Fruit fly (Drosophila melanogaster) whole organism, embryonic: ENCODE data around the gene Rpn11.

Source experiments
- Adf1 ChIP-seq: fragments of 200-800 bp; sonication (Bioruptor generic); IDR thresholded peaks from 2 replicates; pipeline ENCODE4 v1.3.6; 2022; ENCODE audit warnings: missing biosample characterization, missing genetic modification characterization
- Atf-2 ChIP-seq: fragments of 200-800 bp; sonication (Bioruptor generic); optimal IDR thresholded peaks from 2 replicates; lab custom pipeline; 2016; ENCODE audit warnings: missing biosample characterization, missing genetic modification characterization
- Atf3 ChIP-seq: fragments of 200-800 bp; sonication (Bioruptor generic); optimal IDR thresholded peaks from 3 replicates; lab custom pipeline; 2016; ENCODE audit warnings: missing biosample characterization, missing genetic modification characterization
- Bgb ChIP-seq: fragments of 200-800 bp; sonication (Bioruptor generic); IDR thresholded peaks from 2 replicates; pipeline ENCODE4 v1.3.6; 2022; ENCODE audit warnings: missing biosample characterization, missing genetic modification characterization; ENCODE audit not compliant: partially characterized antibody
- BtbVII ChIP-seq: fragments of 200-800 bp; sonication (Bioruptor generic); optimal IDR thresholded peaks from 3 replicates; lab custom pipeline; 2017; ENCODE audit warnings: missing biosample characterization, mild to moderate bottlenecking, missing genetic modification characterization
- C15 ChIP-seq: fragments of 200-800 bp; sonication (Bioruptor generic); IDR thresholded peaks from 3 replicates; pipeline ENCODE4 v1.3.6; 2022; ENCODE audit warnings: missing biosample characterization, missing genetic modification characterization
- CG12219 ChIP-seq: fragments of 200-800 bp; sonication (Bioruptor generic); optimal IDR thresholded peaks from 3 replicates; lab custom pipeline; 2018; ENCODE audit warnings: missing biosample characterization, mild to moderate bottlenecking, missing genetic modification characterization
- CG12236 ChIP-seq: fragments of 200-800 bp; sonication (Bioruptor generic); optimal IDR thresholded peaks from 2 replicates; lab custom pipeline; 2016; ENCODE audit warnings: missing biosample characterization, missing genetic modification characterization
- CG12299 ChIP-seq: fragments of 200-800 bp; sonication (Bioruptor generic); optimal IDR thresholded peaks from 2 replicates; lab custom pipeline; 2018; ENCODE audit warnings: missing biosample characterization, mild to moderate bottlenecking, missing genetic modification characterization
- CG12659 ChIP-seq: fragments of 200-800 bp; sonication (Bioruptor generic); optimal IDR thresholded peaks from 3 replicates; lab custom pipeline; 2017; ENCODE audit warnings: mild to moderate bottlenecking, missing biosample characterization, missing genetic modification reagents, missing genetic modification characterization
- CG13287 ChIP-seq: fragments of 200-800 bp; sonication (Bioruptor generic); IDR thresholded peaks from 2 replicates; pipeline ENCODE4 v1.3.6; 2022; ENCODE audit warnings: missing biosample characterization, missing genetic modification characterization; ENCODE audit not compliant: partially characterized antibody
- CG13894 ChIP-seq: fragments of 200-800 bp; sonication (Bioruptor generic); optimal IDR thresholded peaks from 3 replicates; lab custom pipeline; 2018; ENCODE audit warnings: missing biosample characterization, mild to moderate bottlenecking, missing genetic modification characterization, moderate library complexity
- CG15696 ChIP-seq: fragments of 200-800 bp; sonication (Bioruptor generic); optimal IDR thresholded peaks from 2 replicates; lab custom pipeline; 2019; ENCODE audit warnings: missing biosample characterization, mild to moderate bottlenecking, missing genetic modification characterization, moderate library complexity
- CG18599 ChIP-seq: fragments of 200-800 bp; sonication (Bioruptor generic); optimal IDR thresholded peaks from 3 replicates; lab custom pipeline; 2017; ENCODE audit warnings: missing biosample characterization, missing genetic modification characterization, mild to moderate bottlenecking, moderate library complexity, missing genetic modification reagents
- CG31441 ChIP-seq: fragments of 200-800 bp; sonication (Bioruptor generic); IDR thresholded peaks from 2 replicates; pipeline ENCODE4 v1.3.6; 2022; ENCODE audit warnings: missing biosample characterization, missing genetic modification characterization
- CG42726 ChIP-seq: fragments of 200-800 bp; sonication (Bioruptor generic); IDR thresholded peaks from 2 replicates; pipeline ENCODE4 v1.3.6; 2022; ENCODE audit warnings: missing biosample characterization, missing genetic modification characterization; ENCODE audit not compliant: partially characterized antibody
- CG6791 ChIP-seq: fragments of 200-800 bp; sonication (Bioruptor generic); IDR thresholded peaks from 3 replicates; pipeline ENCODE4 v1.3.6; 2022; ENCODE audit warnings: missing biosample characterization, missing genetic modification characterization; ENCODE audit not compliant: partially characterized antibody
- Dbx ChIP-seq: fragments of 200-800 bp; sonication (Bioruptor generic); IDR thresholded peaks from 3 replicates; pipeline ENCODE4 v1.3.6; 2022; ENCODE audit warnings: missing biosample characterization, missing genetic modification characterization
- E2f2 ChIP-seq: fragments of 200-800 bp; sonication (Bioruptor generic); IDR thresholded peaks from 2 replicates; pipeline ENCODE4 v1.3.6; 2022; ENCODE audit warnings: missing biosample characterization, missing genetic modification characterization
- Hmr ChIP-seq: fragments of 200-800 bp; sonication (Bioruptor generic); optimal IDR thresholded peaks from 3 replicates; lab custom pipeline; 2017; ENCODE audit warnings: mild to moderate bottlenecking, missing biosample characterization, missing genetic modification reagents, missing genetic modification characterization
- Hr3 ChIP-seq: fragments of 200-800 bp; sonication (Bioruptor generic); optimal IDR thresholded peaks from 3 replicates; lab custom pipeline; 2016; ENCODE audit warnings: missing biosample characterization, missing genetic modification characterization
- MBD-R2 ChIP-seq: fragments of 200-800 bp; sonication (Bioruptor generic); IDR thresholded peaks from 2 replicates; pipeline ENCODE4 v1.3.6; 2022; ENCODE audit warnings: missing biosample characterization, missing genetic modification characterization
- NC2α ChIP-seq: fragments of 200-800 bp; sonication (Bioruptor generic); optimal IDR thresholded peaks from 2 replicates; lab custom pipeline; 2016; ENCODE audit warnings: missing biosample characterization, missing genetic modification characterization
- Poxn ChIP-seq: fragments of 200-800 bp; sonication (Bioruptor generic); IDR thresholded peaks from 2 replicates; pipeline ENCODE4 v1.3.6; 2022; ENCODE audit warnings: missing biosample characterization, missing genetic modification characterization
- Scr ChIP-seq: fragments of 200-800 bp; sonication (Bioruptor generic); IDR thresholded peaks from 2 replicates; pipeline ENCODE4 v1.3.6; 2022; ENCODE audit warnings: missing biosample characterization, missing genetic modification characterization; ENCODE audit not compliant: partially characterized antibody
- Side ChIP-seq: fragments of 200-800 bp; sonication (Bioruptor generic); optimal IDR thresholded peaks from 2 replicates; lab custom pipeline; 2016; ENCODE audit warnings: missing biosample characterization, missing genetic modification characterization
- Sox102F ChIP-seq: fragments of 200-800 bp; sonication (Bioruptor generic); optimal IDR thresholded peaks from 2 replicates; lab custom pipeline; 2018; ENCODE audit warnings: missing biosample characterization, mild to moderate bottlenecking, missing genetic modification characterization, moderate library complexity
- Xbp1 ChIP-seq: fragments of 200-800 bp; sonication (Bioruptor generic); optimal IDR thresholded peaks from 3 replicates; lab custom pipeline; 2016; ENCODE audit warnings: missing biosample characterization, mild to moderate bottlenecking, missing genetic modification characterization
- amos ChIP-seq: fragments of 200-800 bp; sonication (Bioruptor generic); IDR thresholded peaks from 2 replicates; pipeline ENCODE4 v1.3.6; 2022; ENCODE audit warnings: missing biosample characterization, missing genetic modification characterization; ENCODE audit not compliant: partially characterized antibody
- ato ChIP-seq: fragments of 200-800 bp; sonication (Bioruptor generic); IDR thresholded peaks from 2 replicates; pipeline ENCODE4 v1.3.6; 2022; ENCODE audit warnings: missing biosample characterization, missing genetic modification characterization; ENCODE audit not compliant: partially characterized antibody
- bab2 ChIP-seq: fragments of 200-800 bp; sonication (Bioruptor generic); optimal IDR thresholded peaks from 2 replicates; lab custom pipeline; 2016; ENCODE audit warnings: missing biosample characterization, missing genetic modification characterization
- cg ChIP-seq: fragments of 200-800 bp; sonication (Bioruptor generic); optimal IDR thresholded peaks from 3 replicates; lab custom pipeline; 2019; ENCODE audit warnings: missing biosample characterization, mild to moderate bottlenecking, missing genetic modification characterization, moderate library complexity
- chinmo ChIP-seq: fragments of 200-800 bp; sonication (Bioruptor generic); IDR thresholded peaks from 4 replicates; pipeline ENCODE4 v1.3.6; 2022; ENCODE audit warnings: missing biosample characterization, missing genetic modification characterization; ENCODE audit not compliant: partially characterized antibody
- crol ChIP-seq: fragments of 200-800 bp; sonication (Bioruptor generic); IDR thresholded peaks from 2 replicates; pipeline ENCODE4 v1.3.6; 2022; ENCODE audit warnings: missing biosample characterization, missing genetic modification characterization
- dmrt11E ChIP-seq: fragments of 200-800 bp; sonication (Bioruptor generic); optimal IDR thresholded peaks from 3 replicates; lab custom pipeline; 2018; ENCODE audit warnings: missing biosample characterization, mild to moderate bottlenecking, missing genetic modification characterization, moderate library complexity
- gcm ChIP-seq: fragments of 200-800 bp; sonication (Bioruptor generic); optimal IDR thresholded peaks from 2 replicates; lab custom pipeline; 2019; ENCODE audit warnings: missing biosample characterization, mild to moderate bottlenecking, missing genetic modification characterization, moderate library complexity
- gfzf ChIP-seq: fragments of 200-800 bp; sonication (Bioruptor generic); optimal IDR thresholded peaks from 2 replicates; lab custom pipeline; 2016; ENCODE audit warnings: missing biosample characterization, mild to moderate bottlenecking, missing genetic modification characterization, moderate library complexity
- grau ChIP-seq: fragments of 200-800 bp; optimal IDR thresholded peaks from 3 replicates; lab custom pipeline; 2019; ENCODE audit warnings: missing biosample characterization, mild to moderate bottlenecking, missing genetic modification characterization, moderate library complexity
- lmd ChIP-seq: fragments of 200-800 bp; sonication (Bioruptor generic); IDR thresholded peaks from 2 replicates; pipeline ENCODE4 v1.3.6; 2022; ENCODE audit warnings: missing biosample characterization, missing genetic modification characterization
- pan ChIP-seq, 4 experiments: fragments of >200 bp in 3 of 4; fragments of 200-800 bp in 1 of 4; sonication (Bioruptor generic) in 1 of 4; optimal IDR thresholded peaks in 3 of 4; IDR thresholded peaks in 1 of 4; 2 replicates each; pipeline versions ENCODE4 v1.3.6 to Lab custom; 2017 to 2022; ENCODE audit warnings: missing biosample characterization in 2 of 4, missing genetic modification characterization in 2 of 4, mixed read lengths in 1 of 4
- pzg ChIP-seq: fragments of 200-800 bp; sonication (Bioruptor generic); optimal IDR thresholded peaks from 3 replicates; lab custom pipeline; 2018; ENCODE audit warnings: missing biosample characterization, mild to moderate bottlenecking, missing genetic modification characterization, moderate library complexity
- row ChIP-seq: fragments of 200-800 bp; sonication (Bioruptor generic); IDR thresholded peaks from 3 replicates; pipeline ENCODE4 v1.3.6; 2022; ENCODE audit warnings: missing biosample characterization, missing genetic modification characterization
- shn ChIP-seq: fragments of 200-800 bp; sonication (Bioruptor generic); optimal IDR thresholded peaks from 3 replicates; lab custom pipeline; 2016; ENCODE audit warnings: missing biosample characterization, missing genetic modification characterization
- ssp ChIP-seq: fragments of 200-800 bp; sonication (Bioruptor generic); IDR thresholded peaks from 2 replicates; pipeline ENCODE4 v1.3.6; 2022; ENCODE audit warnings: missing biosample characterization, missing genetic modification characterization
- tgo ChIP-seq: fragments of 200-800 bp; sonication (Bioruptor generic); IDR thresholded peaks from 3 replicates; pipeline ENCODE4 v1.3.6; 2022; ENCODE audit warnings: missing biosample characterization, missing genetic modification characterization
- tup ChIP-seq: fragments of 200-800 bp; sonication (Bioruptor generic); optimal IDR thresholded peaks from 2 replicates; lab custom pipeline; 2016; ENCODE audit warnings: missing biosample characterization, mild to moderate bottlenecking, missing genetic modification characterization, moderate library complexity
- unc-4 ChIP-seq: fragments of 200-800 bp; sonication (Bioruptor generic); IDR thresholded peaks from 2 replicates; pipeline ENCODE4 v1.3.6; 2022; ENCODE audit warnings: missing biosample characterization, missing genetic modification characterization; ENCODE audit not compliant: partially characterized antibody

Rpn11 gene

DNA sequence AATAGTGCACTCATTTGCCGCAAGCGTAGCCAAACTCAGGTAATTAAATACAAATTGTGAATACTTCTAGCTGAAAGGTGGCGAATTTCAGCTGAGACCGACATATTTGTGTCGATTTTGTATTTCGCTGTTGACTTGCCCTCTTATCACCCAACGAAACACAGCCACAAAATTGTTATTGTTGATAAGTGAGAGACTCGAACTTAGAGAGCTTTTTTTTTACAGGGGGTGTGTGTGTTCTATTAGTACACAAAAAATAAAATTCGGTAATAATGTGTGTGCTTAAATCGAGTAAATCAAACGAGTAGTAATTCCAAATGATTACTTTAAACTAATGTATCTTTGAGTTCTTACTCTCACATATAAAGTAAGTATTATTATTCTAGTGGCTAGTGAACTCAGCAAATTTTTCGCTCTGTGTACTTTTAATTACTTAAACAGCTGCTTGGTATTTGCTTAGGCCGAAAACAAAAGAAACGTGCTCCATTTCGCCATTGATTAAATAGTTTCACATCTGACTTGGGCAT, 1.4 kb upstream of the Rpn11 start (continued):
- TF ChIP-seq MBD-R2 (GFP tag; lab: Robert Waterston, UW) (peak; percentile 47; the same call in 1 of the 2 replicates), shn (GFP tag; lab: Kevin White, UChicago) (peak; percentile 5), grau (tag; lab: Kevin White, UChicago) (peak; percentile 61), Hmr (GFP tag; lab: Kevin White, UChicago) (peak; percentile 91), ato (no peak), bab2 (GFP tag; lab: Kevin White, UChicago) (peak; percentile 56), Dbx (GFP tag; lab: Robert Waterston, UW) (peak; percentile 72), chinmo (GFP tag; lab: Robert Waterston, UW) (no peak), Sox102F (GFP tag; lab: Kevin White, UChicago) (peak; percentile 67), CG12236 (GFP tag; lab: Kevin White, UChicago) (peak; percentile 27), CG12299 (peak; percentile 49), pan (optimal IDR thresholded peaks at IDR 0.05; lab: Kevin White, UChicago) (no peak), pan (GFP tag; optimal IDR thresholded peaks at IDR 0.05 in 1 of 2, IDR thresholded peaks at IDR 0.05 in 1 of 2) (peak in 1 of 2 experiments; percentile 65), Bgb (GFP tag; lab: Robert Waterston, UW) (no peak), CG42726 (GFP tag; lab: Robert Waterston, UW) (no peak), lmd (GFP tag; lab: Robert Waterston, UW) (peak; percentile 63; the same call in 1 of the 2 replicates), Side (GFP tag; lab: Kevin White, UChicago) (peak; percentile 84), CG12659 (GFP tag; lab: Kevin White, UChicago) (peak; percentile 57), BtbVII (GFP tag; lab: Kevin White, UChicago) (peak; percentile 71), gfzf (GFP tag; lab: Kevin White, UChicago) (no peak), cg (GFP tag; lab: Kevin White, UChicago) (peak; percentile 30), unc-4 (GFP tag; lab: Robert Waterston, UW) (no peak), C15 (peak; percentile 55; the same call in 1 of the 3 replicates), CG15696 (tag; lab: Kevin White, UChicago) (no peak), Xbp1 (GFP tag; lab: Kevin White, UChicago) (peak; percentile 36), gcm (GFP tag; lab: Kevin White, UChicago) (peak; percentile 34), Hr3 (peak; percentile 44), CG12219 (peak; percentile 52), NC2α (GFP tag; lab: Kevin White, UChicago) (no peak), CG31441 (GFP tag; lab: Robert Waterston, UW) (peak; percentile 54; the same call in 1 of the 2 replicates), ssp (GFP tag; lab: Robert Waterston, UW) (peak; percentile 36; the same call in 1 of the 2 replicates)

DNA sequence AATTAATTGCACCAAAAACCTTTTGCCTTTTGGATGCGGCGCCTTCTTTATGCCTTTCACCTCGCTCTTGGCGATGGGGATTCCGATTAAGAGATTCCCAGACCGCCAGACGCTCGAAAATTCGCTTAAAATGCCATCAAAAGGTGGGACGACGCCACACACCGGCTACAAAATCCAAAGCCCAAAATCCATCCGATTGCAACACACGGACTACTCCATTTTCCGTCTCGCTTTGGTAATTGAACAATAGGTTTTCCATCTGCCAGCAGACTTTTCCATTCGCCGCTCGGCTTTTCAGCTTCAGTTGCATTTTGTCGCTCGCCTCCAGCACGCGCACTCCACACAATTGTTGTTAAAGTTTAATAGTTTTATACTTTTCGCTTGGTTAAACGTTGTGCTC, 925 bp upstream of the Rpn11 start, which contains the start of gene qtc:
TSS of gene qtc (plus strand) at position 301 of the 400 bp plus-strand sequence.
- TF ChIP-seq CG6791 (GFP tag; lab: Robert Waterston, UW) = peak; percentile 27; the same call in 1 of the 3 replicates
- no peak for TF ChIP-seq crol (GFP tag; lab: Robert Waterston, UW)

dm6 chr2L:5058094-5058493, 1.5 kb downstream of the Rpn11 start, which contains the start of gene Nepl3:
Gene Nepl3, minus strand, starts transcription at chr2L:5058248.
- TF ChIP-seq Poxn (GFP tag; lab: Robert Waterston, UW) (no peak), tup (GFP tag; lab: Kevin White, UChicago) (no peak), Adf1 (GFP tag; lab: Robert Waterston, UW) (no peak), tgo (GFP tag; lab: Robert Waterston, UW) (no peak), CG13287 (GFP tag; lab: Robert Waterston, UW) (peak; percentile 80), CG18599 (GFP tag; lab: Kevin White, UChicago) (no peak), CG13894 (tag; lab: Kevin White, UChicago) (no peak), E2f2 (GFP tag; lab: Robert Waterston, UW) (peak; percentile 56; the same call in 1 of the 2 replicates), Scr (GFP tag; lab: Robert Waterston, UW) (peak; percentile 69), Atf-2 (GFP tag; lab: Kevin White, UChicago) (no peak), pzg (GFP tag; lab: Kevin White, UChicago) (peak; percentile 28), dmrt11E (tag; lab: Kevin White, UChicago) (no peak), Atf3 (GFP tag; lab: Kevin White, UChicago) (no peak), amos (peak; percentile 51; the same call in 1 of the 2 replicates), row (GFP tag; lab: Robert Waterston, UW) (peak; percentile 37; the same call in 2 of the 3 replicates)
